Worm (Caenorhabditis elegans): ENCODE data around the gene F46E10.2.

DNA sequence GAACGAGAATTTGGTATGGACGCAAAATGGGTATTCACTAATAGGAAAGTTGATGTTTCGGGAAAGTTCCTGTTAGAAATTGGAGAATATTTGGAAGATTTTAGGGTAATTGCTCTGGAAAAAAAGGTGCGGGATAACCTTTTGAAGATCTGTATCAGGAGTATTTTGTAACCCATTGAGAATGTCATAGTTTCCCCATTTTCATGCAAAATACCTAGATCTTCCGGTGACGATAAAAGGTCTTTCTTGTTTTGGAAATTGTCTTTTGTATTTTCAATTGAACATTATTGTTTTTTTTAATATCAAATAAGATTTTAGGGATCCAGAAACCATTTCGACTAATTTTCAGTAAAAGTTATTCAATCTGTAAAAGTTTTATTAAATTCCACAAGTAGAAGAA is 41.4 kb downstream of the F46E10.2 start, which contains the start of gene spp-19:
- TF ChIP-seq unc-62 (GFP tag; optimal IDR thresholded peaks at IDR 0.05) (no peak), mml-1 (tag; optimal IDR thresholded peaks at IDR 0.05) (no peak), mdl-1 (tag; optimal IDR thresholded peaks at IDR 0.05) (no peak), elt-3 (tag; optimal IDR thresholded peaks at IDR 0.05) (no peak), ZK546.5 (tag; optimal IDR thresholded peaks at IDR 0.05) (no peak), pha-4 (tag; optimal IDR thresholded peaks at IDR 0.05) (no peak), nhr-25 (tag; optimal IDR thresholded peaks at IDR 0.05) (no peak), R02D3.7 (tag; optimal IDR thresholded peaks at IDR 0.05) (no peak)

All from whole organism, L3 larva.